Worm (Caenorhabditis elegans) whole organism, young adult: Measurements from ENCODE around the gene spp-12.

Experiments used
- B0035.1 ChIP-seq: sonication (generic microtip); optimal IDR thresholded peaks from 2 replicates; lab custom pipeline; 2016; ENCODE audit warnings: missing genetic modification characterization, mild to moderate bottlenecking, missing compliant biosample characterization, missing genotype, missing genetic modification reagents
- C06A6.2 ChIP-seq: fragments of 200-800 bp; sonication (Bioruptor generic); conservative IDR thresholded peaks from 2 replicates; pipeline ENCODE4 v1.3.6; 2022; ENCODE audit warnings: missing genetic modification characterization, missing compliant biosample characterization
- D2030.7 ChIP-seq: fragments of 200-800 bp; sonication (Bioruptor generic); IDR thresholded peaks from 2 replicates; pipeline ENCODE4 v1.3.6; 2022; ENCODE audit warnings: missing genetic modification reagents, missing genetic modification characterization, missing compliant biosample characterization
- F33H1.4 ChIP-seq: fragments of 200-800 bp; sonication (Bioruptor generic); IDR thresholded peaks from 2 replicates; pipeline ENCODE4 v1.3.6; 2022; ENCODE audit warnings: missing genetic modification reagents, missing genetic modification characterization, missing compliant biosample characterization
- K11D2.4 ChIP-seq: fragments of 200-800 bp; sonication (Bioruptor generic); IDR thresholded peaks from 2 replicates; pipeline ENCODE4 v1.3.6; 2022; ENCODE audit warnings: missing genetic modification reagents, missing genetic modification characterization, missing compliant biosample characterization
- Y53G8AR.9 ChIP-seq: fragments of 200-800 bp; sonication (Bioruptor generic); conservative IDR thresholded peaks from 2 replicates; pipeline ENCODE4 v1.3.6; 2022; ENCODE audit warnings: missing genetic modification reagents, missing genetic modification characterization, missing compliant biosample characterization
- Y56A3A.18 ChIP-seq: fragments of 200-800 bp; sonication (Bioruptor generic); IDR thresholded peaks from 2 replicates; pipeline ENCODE4 v1.3.6; 2022; ENCODE audit warnings: missing genetic modification reagents, missing genetic modification characterization, missing compliant biosample characterization
- Y79H2A.3 ChIP-seq: fragments of 200-800 bp; sonication (Bioruptor generic); conservative IDR thresholded peaks from 2 replicates; pipeline ENCODE4 v1.3.6; 2022; ENCODE audit warnings: missing genetic modification reagents, missing genetic modification characterization, missing compliant biosample characterization
- ama-1 ChIP-seq, 3 experiments: fragments of 150-350 bp in 1 of 3; sonication (generic microtip) in 2 of 3; optimal IDR thresholded peaks; 2 replicates each; lab custom pipeline; 2014 to 2018; ENCODE audit warnings: missing biosample characterization in 2 of 3, missing genetic modification characterization in 2 of 3, missing genetic modification reagents in 2 of 3
- athp-1 ChIP-seq: sonication (generic microtip); optimal IDR thresholded peaks from 2 replicates; lab custom pipeline; 2017; ENCODE audit warnings: mild to moderate bottlenecking, missing genetic modification characterization, missing compliant biosample characterization
- ccch-3 ChIP-seq: fragments of 200-800 bp; sonication (Bioruptor generic); optimal IDR thresholded peaks from 2 replicates; lab custom pipeline; 2018; ENCODE audit warnings: mild to moderate bottlenecking, missing genetic modification characterization, missing compliant biosample characterization
- cebp-1 ChIP-seq, 2 experiments: fragments of 200-800 bp in 1 of 2; sonication (Bioruptor generic) in 1 of 2; sonication (generic microtip) in 1 of 2; IDR thresholded peaks in 1 of 2; optimal IDR thresholded peaks in 1 of 2; 2 replicates each; pipeline versions ENCODE4 v1.3.6 to Lab custom; 2017 to 2022; ENCODE audit warnings: missing compliant biosample characterization in 2 of 2, missing genetic modification characterization in 2 of 2, mild to moderate bottlenecking in 1 of 2, missing genetic modification reagents in 1 of 2, moderate library complexity in 1 of 2
- ceh-100 ChIP-seq: fragments of 200-800 bp; sonication (Bioruptor generic); IDR thresholded peaks from 2 replicates; pipeline ENCODE4 v1.3.6; 2022; ENCODE audit warnings: missing genetic modification reagents, missing genetic modification characterization, missing compliant biosample characterization
- ceh-40 ChIP-seq: fragments of 200-800 bp; sonication (Bioruptor generic); IDR thresholded peaks from 2 replicates; pipeline ENCODE4 v1.3.6; 2022; ENCODE audit warnings: missing genetic modification characterization, missing compliant biosample characterization
- ceh-79 ChIP-seq: sonication (generic microtip); optimal IDR thresholded peaks from 2 replicates; lab custom pipeline; 2017; ENCODE audit warnings: mild to moderate bottlenecking, missing genetic modification characterization, missing compliant biosample characterization
- ceh-91 ChIP-seq: fragments of 200-800 bp; sonication (Bioruptor generic); IDR thresholded peaks from 2 replicates; pipeline ENCODE4 v1.3.6; 2022; ENCODE audit warnings: missing genetic modification reagents, missing genetic modification characterization, missing compliant biosample characterization
- dox-1 ChIP-seq: fragments of 200-800 bp; sonication (Bioruptor generic); IDR thresholded peaks from 2 replicates; pipeline ENCODE4 v1.3.6; 2022; ENCODE audit warnings: missing genetic modification reagents, missing genetic modification characterization, missing compliant biosample characterization
- dpl-1 ChIP-seq: fragments of 150-350 bp; optimal IDR thresholded peaks from 2 replicates; lab custom pipeline; 2014; ENCODE audit warnings: missing biosample characterization, missing genetic modification reagents, missing genetic modification characterization
- ekl-4 ChIP-seq: fragments of 200-800 bp; sonication (Bioruptor generic); IDR thresholded peaks from 2 replicates; pipeline ENCODE4 v1.3.6; 2022; ENCODE audit warnings: missing genetic modification reagents, missing genetic modification characterization, missing compliant biosample characterization
- hmg-1.2 ChIP-seq: fragments of 200-800 bp; sonication (Bioruptor generic); IDR thresholded peaks from 2 replicates; pipeline ENCODE4 v1.3.6; 2022; ENCODE audit warnings: missing genetic modification reagents, missing genetic modification characterization, missing compliant biosample characterization
- hmg-20 ChIP-seq: fragments of 200-800 bp; sonication (Bioruptor generic); IDR thresholded peaks from 2 replicates; pipeline ENCODE4 v1.3.6; 2022; ENCODE audit warnings: missing genetic modification reagents, missing genetic modification characterization, missing compliant biosample characterization
- lin-40 ChIP-seq: sonication (generic microtip); optimal IDR thresholded peaks from 2 replicates; lab custom pipeline; 2016; ENCODE audit warnings: missing genetic modification characterization, mild to moderate bottlenecking, missing compliant biosample characterization, missing genotype, missing genetic modification reagents
- lin-54 ChIP-seq: fragments of 200-800 bp; sonication (Bioruptor generic); optimal IDR thresholded peaks from 2 replicates; lab custom pipeline; 2018; ENCODE audit warnings: mild to moderate bottlenecking, missing genetic modification characterization, missing compliant biosample characterization
- madf-8 ChIP-seq: fragments of 200-800 bp; sonication (Bioruptor generic); conservative IDR thresholded peaks from 2 replicates; pipeline ENCODE4 v1.3.6; 2022; ENCODE audit warnings: missing genetic modification reagents, missing genetic modification characterization, missing compliant biosample characterization
- mcd-1 ChIP-seq: fragments of 200-800 bp; sonication (Bioruptor generic); IDR thresholded peaks from 2 replicates; pipeline ENCODE4 v1.3.6; 2022; ENCODE audit warnings: missing genetic modification reagents, missing genetic modification characterization, missing compliant biosample characterization
- mel-28 ChIP-seq: sonication (generic microtip); optimal IDR thresholded peaks from 2 replicates; lab custom pipeline; 2016; ENCODE audit warnings: borderline replicate concordance, mild to moderate bottlenecking, missing genetic modification characterization, missing compliant biosample characterization
- nfya-1 ChIP-seq: sonication (generic microtip); optimal IDR thresholded peaks from 2 replicates; lab custom pipeline; 2017; ENCODE audit warnings: antibody characterized with exemption, missing compliant biosample characterization, missing genetic modification characterization, borderline replicate concordance; ENCODE audit not compliant: insufficient read depth
- nhr-80 ChIP-seq: sonication (generic microtip); optimal IDR thresholded peaks from 2 replicates; lab custom pipeline; 2016; ENCODE audit warnings: missing genetic modification characterization, missing compliant biosample characterization
- pha-4 ChIP-seq: fragments of 150-350 bp; sonication (generic microtip); optimal IDR thresholded peaks from 2 replicates; lab custom pipeline; 2014; ENCODE audit warnings: missing biosample characterization, missing genetic modification reagents, missing genetic modification characterization
- snpc-4 ChIP-seq, 5 experiments: fragments of 150-350 bp in 1 of 5; sonication (generic microtip) in 4 of 5; optimal IDR thresholded peaks; 2 replicates each; lab custom pipeline; 2014 to 2018; ENCODE audit warnings: missing genetic modification characterization in 5 of 5, missing biosample characterization in 3 of 5, antibody characterized with exemption in 2 of 5, mild to moderate bottlenecking in 2 of 5, missing compliant biosample characterization in 2 of 5, missing genotype in 2 of 5, moderate library complexity in 2 of 5, missing genetic modification reagents in 1 of 5
- tbx-9 ChIP-seq: sonication (generic microtip); optimal IDR thresholded peaks from 2 replicates; lab custom pipeline; 2016; ENCODE audit warnings: borderline replicate concordance, missing genetic modification characterization, inconsistent platforms, missing compliant biosample characterization
- tlf-1 ChIP-seq: fragments of 200-800 bp; sonication (Bioruptor generic); optimal IDR thresholded peaks from 2 replicates; lab custom pipeline; 2018; ENCODE audit warnings: mild to moderate bottlenecking, missing genetic modification characterization, missing compliant biosample characterization
- xnd-1 ChIP-seq: sonication (generic microtip); optimal IDR thresholded peaks from 2 replicates; lab custom pipeline; 2016; ENCODE audit warnings: missing genotype, missing genetic modification reagents, missing genetic modification characterization, missing compliant biosample characterization
- ztf-22 ChIP-seq: fragments of 200-800 bp; sonication (Bioruptor generic); optimal IDR thresholded peaks from 2 replicates; lab custom pipeline; 2018; ENCODE audit warnings: mild to moderate bottlenecking, missing genetic modification characterization, moderate library complexity, missing compliant biosample characterization
- ztf-25 ChIP-seq: fragments of 200-800 bp; sonication (Bioruptor generic); IDR thresholded peaks from 2 replicates; pipeline ENCODE4 v1.3.6; 2022; ENCODE audit warnings: missing genetic modification reagents, missing genetic modification characterization, missing compliant biosample characterization
- ztf-28 ChIP-seq: fragments of 200-800 bp; sonication (Bioruptor generic); IDR thresholded peaks from 2 replicates; pipeline ENCODE4 v1.3.6; 2022; ENCODE audit warnings: missing genetic modification reagents, missing genetic modification characterization, missing compliant biosample characterization

The spp-12 gene

ce11 chrV:13878226-13878625 lies 11.4 kb upstream of the spp-12 start:
- TF ChIP-seq snpc-4 (GFP tag; optimal IDR thresholded peaks at IDR 0.05; lab: Kevin White, UChicago): no peak
- TF ChIP-seq snpc-4 (tag; optimal IDR thresholded peaks at IDR 0.05; lab: Kevin White, UChicago): no peak
- TF ChIP-seq ceh-79: no peak
- no peak for TF ChIP-seq Y56A3A.18 (GFP tag; lab: Robert Waterston, UW)
- TF ChIP-seq tlf-1: no peak
- TF ChIP-seq ztf-28: no peak
- TF ChIP-seq C06A6.2: no peak
- TF ChIP-seq nhr-80 (tag; lab: Kevin White, UChicago): peak; percentile 85

DNA sequence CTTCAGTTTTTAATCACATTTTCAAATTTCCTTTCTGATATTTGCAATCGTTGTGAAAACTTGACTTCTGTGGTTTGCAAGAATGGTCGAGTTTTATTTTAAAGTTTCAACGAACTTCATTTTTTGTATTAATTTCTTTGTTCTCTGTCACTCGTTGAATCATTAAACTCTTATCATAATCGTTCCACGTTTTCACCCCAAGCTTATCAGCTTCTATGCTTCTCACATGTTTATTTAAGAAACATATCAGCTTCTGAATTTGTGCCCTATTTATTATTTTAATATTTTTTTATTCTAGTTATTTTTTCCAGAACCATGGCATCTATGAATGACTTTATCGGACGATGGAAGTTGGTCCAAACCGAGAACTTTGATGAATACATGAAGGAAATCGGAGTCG lies 10.4 kb upstream of the spp-12 start, which contains the start of gene lbp-7:
lbp-7 (plus strand) TSS at position 312 of the 400 bp plus-strand sequence.
- TF ChIP-seq nhr-80 (tag; lab: Kevin White, UChicago): peak; percentile 61
- no peak for TF ChIP-seq ccch-3 (GFP tag; lab: Kevin White, UChicago)

ce11 chrV:13880163-13880562 lies 9.5 kb upstream of the spp-12 start:
- TF ChIP-seq mcd-1: 0 out of 2 replicates have a peak, but pooled peaks have one; percentile 8
- peak; percentile 71; the same call in 1 of the 2 replicates for TF ChIP-seq hmg-1.2 (GFP tag; lab: Robert Waterston, UW)
- no peak for TF ChIP-seq ztf-25 (GFP tag; lab: Robert Waterston, UW)

DNA sequence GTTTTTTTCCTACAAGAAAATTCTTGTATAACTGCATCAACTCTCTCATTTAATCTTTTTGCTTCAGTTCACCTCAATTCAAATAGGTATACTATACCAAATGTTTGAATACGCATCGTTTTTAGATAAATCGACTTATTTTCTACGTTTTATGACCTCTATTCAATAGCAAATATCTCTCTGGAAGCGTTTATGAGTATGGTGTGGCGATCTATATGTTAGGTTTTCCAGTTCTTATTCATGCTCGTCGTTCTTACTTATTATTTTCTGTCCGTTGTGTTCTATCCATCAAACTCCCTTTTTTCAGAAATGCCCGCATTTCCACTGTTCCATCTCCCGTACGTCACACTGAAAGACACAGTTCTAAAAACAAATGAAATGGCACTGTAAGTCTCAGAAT lies 9.0 kb upstream of the spp-12 start, which contains the start of gene T22G5.3:
T22G5.3 (plus strand) TSS at position 301 of the 400 bp plus-strand sequence.
- TF ChIP-seq lin-40 (tag; lab: Kevin White, UChicago) (no peak), ceh-91 (GFP tag; lab: Robert Waterston, UW) (no peak), snpc-4 (GFP tag; optimal IDR thresholded peaks at IDR 0.05; lab: Kevin White, UChicago) (no peak), snpc-4 (tag; optimal IDR thresholded peaks at IDR 0.05; lab: Kevin White, UChicago) (no peak), ceh-100 (no peak), madf-8 (GFP tag; lab: Robert Waterston, UW) (no peak), athp-1 (tag; lab: Kevin White, UChicago) (no peak), dox-1 (no peak), tbx-9 (tag; lab: Kevin White, UChicago) (no peak), ztf-22 (GFP tag; lab: Kevin White, UChicago) (no peak), B0035.1 (tag; lab: Kevin White, UChicago) (no peak)

DNA sequence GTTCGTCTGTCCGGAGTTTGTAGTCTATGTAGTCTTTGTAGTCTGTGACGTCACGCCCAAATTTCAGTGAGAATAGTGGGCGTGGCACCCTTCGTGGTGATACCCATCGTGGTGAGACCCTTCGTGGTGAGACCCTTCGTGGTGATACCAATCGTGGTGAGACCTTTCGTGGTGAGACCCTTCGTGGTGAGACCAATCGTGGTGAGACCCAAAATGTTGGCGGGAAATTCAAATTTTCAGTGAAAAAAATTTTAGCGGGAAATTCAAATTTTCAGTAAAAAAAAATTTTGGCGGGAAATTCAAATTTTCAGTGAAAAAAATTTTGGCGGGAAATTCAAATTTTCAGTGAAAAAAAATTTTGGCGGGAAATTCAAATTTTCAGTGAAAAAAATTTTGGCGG lies 7.4 kb upstream of the spp-12 start:
- TF ChIP-seq F33H1.4 (GFP tag; lab: Robert Waterston, UW) (peak; percentile 73), D2030.7 (GFP tag; lab: Robert Waterston, UW) (peak; percentile 24; the same call in 1 of the 2 replicates)

- no peak for TF ChIP-seq pha-4 (tag; lab: Kevin White, UChicago)
- TF ChIP-seq hmg-20: no peak
- no peak for TF ChIP-seq hmg-1.2 (GFP tag; lab: Robert Waterston, UW)
Measured at ce11 chrV:13887358-13887757, 2.3 kb upstream of the spp-12 start, which contains the start of gene srsx-19. Gene srsx-19 (plus strand): TSS chrV:13887658.

DNA sequence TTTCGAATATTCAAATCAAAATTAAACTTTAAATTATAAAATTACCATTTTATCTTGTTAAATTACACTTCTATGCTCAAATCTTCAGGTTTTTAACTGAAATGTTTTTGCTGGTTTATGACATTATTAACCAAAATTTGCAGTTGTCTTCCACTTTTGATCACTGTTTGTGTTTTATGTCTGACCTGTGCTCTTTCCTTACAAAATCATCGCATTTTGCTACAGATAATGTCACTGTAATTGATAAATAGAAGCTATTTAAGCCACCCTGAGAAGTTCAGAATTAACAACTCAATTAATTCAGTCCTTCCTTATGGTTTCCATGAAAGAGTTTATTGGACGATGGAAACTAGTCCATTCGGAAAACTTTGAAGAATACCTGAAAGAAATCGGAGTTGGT lies 857 bp downstream of the spp-12 start, which contains the start of gene lbp-8:
lbp-8 (plus strand) TSS at position 301 of the 400 bp plus-strand sequence.
- TF ChIP-seq lin-54 (GFP tag; lab: Kevin White, UChicago) (no peak), mcd-1 (no peak), K11D2.4 (GFP tag; lab: Robert Waterston, UW) (no peak), Y53G8AR.9 (no peak), ceh-40 (GFP tag; lab: Robert Waterston, UW) (no peak), ceh-100 (no peak), Y79H2A.3 (GFP tag; lab: Robert Waterston, UW) (no peak), nfya-1 (tag; lab: Kevin White, UChicago) (no peak), ama-1 (optimal IDR thresholded peaks at IDR 0.05; lab: Kevin White, UChicago) (no peak), ama-1 (GFP tag; optimal IDR thresholded peaks at IDR 0.05; lab: Kevin White, UChicago) (no peak), dpl-1 (GFP tag; lab: Kevin White, UChicago) (no peak), ekl-4 (no peak), xnd-1 (tag; lab: Kevin White, UChicago) (no peak), cebp-1 (GFP tag; IDR thresholded peaks at IDR 0.05; lab: Robert Waterston, UW) (no peak), cebp-1 (tag; optimal IDR thresholded peaks at IDR 0.05; lab: Kevin White, UChicago) (no peak), C06A6.2 (no peak), mel-28 (tag; lab: Kevin White, UChicago) (no peak)
